Worm (Caenorhabditis elegans) whole organism, mixed stage, embryonic: ENCODE results near the gene Y97E10AR.8.

Experiments
- M03D4.4 ChIP-seq: sonication (generic microtip); optimal IDR thresholded peaks from 2 replicates; lab custom pipeline; 2017; ENCODE audit warnings: mild to moderate bottlenecking, missing genetic modification characterization, missing compliant biosample characterization
- ces-1 ChIP-seq: fragments of 150-350 bp; optimal IDR thresholded peaks from 2 replicates; lab custom pipeline; 2014; ENCODE audit warnings: missing biosample characterization, missing genetic modification reagents, missing genetic modification characterization
- elt-3 ChIP-seq: fragments of 150-350 bp; optimal IDR thresholded peaks from 2 replicates; lab custom pipeline; 2014; ENCODE audit warnings: missing biosample characterization, missing genetic modification characterization
- flh-1 ChIP-seq: fragments of 200-800 bp; sonication (Bioruptor generic); optimal IDR thresholded peaks from 2 replicates; lab custom pipeline; 2018; ENCODE audit warnings: mild to moderate bottlenecking, missing genetic modification characterization, moderate library complexity, missing compliant biosample characterization
- lin-13 ChIP-seq: fragments of 150-350 bp; optimal IDR thresholded peaks from 2 replicates; lab custom pipeline; 2014; ENCODE audit warnings: missing biosample characterization, missing genetic modification characterization
- nhr-12 ChIP-seq: fragments of 150-350 bp; optimal IDR thresholded peaks from 2 replicates; lab custom pipeline; 2014; ENCODE audit warnings: missing biosample characterization, missing genetic modification characterization
- nhr-76 ChIP-seq: sonication (generic microtip); optimal IDR thresholded peaks from 2 replicates; lab custom pipeline; 2017; ENCODE audit warnings: missing biosample characterization, missing genetic modification characterization
- snpc-4 ChIP-seq: fragments of 150-350 bp; optimal IDR thresholded peaks from 2 replicates; lab custom pipeline; 2014; ENCODE audit warnings: missing biosample characterization, missing genetic modification characterization
- unc-120 ChIP-seq: sonication (generic microtip); optimal IDR thresholded peaks from 2 replicates; lab custom pipeline; 2017; ENCODE audit warnings: missing genetic modification characterization, missing compliant biosample characterization; ENCODE audit not compliant: poor library complexity, severe bottlenecking
- unc-39 ChIP-seq: fragments of 150-350 bp; optimal IDR thresholded peaks from 2 replicates; lab custom pipeline; 2014; ENCODE audit warnings: missing biosample characterization, missing genetic modification characterization

DNA sequence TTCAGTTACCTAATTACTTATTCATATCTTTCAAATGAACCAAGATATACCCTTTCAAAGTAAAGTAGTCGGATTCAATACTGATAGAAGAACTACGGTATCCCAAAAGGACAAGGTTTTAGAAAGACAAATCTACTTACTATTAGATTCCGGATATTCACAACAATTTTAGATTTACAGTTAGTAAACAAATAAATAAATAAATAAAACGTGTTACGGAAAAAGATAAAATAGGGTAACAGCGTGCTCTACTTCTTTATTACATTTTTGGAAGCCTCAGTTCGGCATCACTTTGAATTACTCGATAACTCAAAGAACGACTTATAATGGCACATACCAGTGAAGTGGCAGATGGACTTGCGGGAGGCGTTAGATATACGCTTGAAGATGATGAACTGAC is at the start of gene Y97E10AR.8:
- no peak for TF ChIP-seq nhr-76
- no peak for TF ChIP-seq snpc-4 (tag; lab: Kevin White, UChicago)
- no peak for TF ChIP-seq M03D4.4 (tag; lab: Kevin White, UChicago)
- TF ChIP-seq ces-1 (GFP tag; lab: Kevin White, UChicago) = no peak
- TF ChIP-seq nhr-12 (tag; lab: Kevin White, UChicago) = no peak
- no peak for TF ChIP-seq unc-120 (tag; lab: Kevin White, UChicago)
- TF ChIP-seq elt-3 (tag; lab: Kevin White, UChicago) = no peak
- TF ChIP-seq unc-39 = no peak
- TF ChIP-seq flh-1 (GFP tag; lab: Kevin White, UChicago) = no peak
- TF ChIP-seq lin-13 (tag; lab: Kevin White, UChicago) = no peak
